Worm (Caenorhabditis elegans) whole organism, dauer: ENCODE results near the gene Y41E3.22.
"Not testable (repeated sequence)": the region's sequence is repeated elsewhere in the genome, so short reads cannot be mapped to it uniquely, and the experiment has no call there.

ENCODE experiments used
- unc-62 ChIP-seq: sonication (generic microtip); optimal IDR thresholded peaks from 2 replicates; lab custom pipeline; 2017; ENCODE audit warnings: missing biosample characterization, missing genetic modification reagents, missing genetic modification characterization

The Y41E3.22 gene

DNA sequence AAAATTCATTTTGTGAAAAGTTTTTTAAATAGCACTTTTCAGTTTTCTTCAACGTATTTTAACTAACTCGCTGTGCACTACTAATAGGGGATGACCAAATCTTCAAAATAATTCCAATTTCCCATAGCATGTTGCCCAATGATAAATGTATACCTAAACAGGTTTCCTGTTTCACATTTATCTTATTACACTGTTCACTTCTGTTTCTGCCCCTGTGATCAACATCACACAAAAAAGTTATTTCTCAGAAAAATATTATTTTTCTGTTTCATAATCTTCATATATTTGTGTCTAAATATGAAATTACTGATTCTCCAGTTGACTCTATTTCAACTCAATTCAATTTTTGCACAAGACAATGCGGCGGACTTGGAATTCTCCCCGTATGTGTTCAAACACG, at the start of gene Y41E3.22:
Y41E3.22 (plus strand) TSS at position 243 of the 400 bp plus-strand sequence.
- TF ChIP-seq unc-62 (GFP tag; lab: Kevin White, UChicago): no peak

DNA sequence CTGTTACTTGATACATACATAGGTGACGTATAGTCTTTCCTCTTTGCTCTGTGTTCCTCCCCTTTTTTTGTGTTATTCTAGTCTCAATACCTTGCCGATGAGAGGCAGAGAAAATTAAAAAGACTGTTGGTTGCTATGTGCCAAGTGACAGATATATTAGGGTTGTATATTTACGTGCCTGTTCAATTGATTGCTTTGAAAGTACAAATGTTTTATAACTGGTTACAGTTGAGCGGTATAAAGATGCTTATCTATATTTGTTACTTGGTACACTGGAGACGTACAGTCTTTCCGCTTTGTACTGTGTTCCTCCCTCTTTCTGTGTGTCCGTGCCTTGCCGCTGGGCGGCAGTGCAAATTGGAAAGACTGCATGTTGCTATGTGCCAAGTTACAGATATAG, 47.3 kb upstream of the Y41E3.22 start:
- no peak for TF ChIP-seq unc-62 (GFP tag; lab: Kevin White, UChicago)

DNA sequence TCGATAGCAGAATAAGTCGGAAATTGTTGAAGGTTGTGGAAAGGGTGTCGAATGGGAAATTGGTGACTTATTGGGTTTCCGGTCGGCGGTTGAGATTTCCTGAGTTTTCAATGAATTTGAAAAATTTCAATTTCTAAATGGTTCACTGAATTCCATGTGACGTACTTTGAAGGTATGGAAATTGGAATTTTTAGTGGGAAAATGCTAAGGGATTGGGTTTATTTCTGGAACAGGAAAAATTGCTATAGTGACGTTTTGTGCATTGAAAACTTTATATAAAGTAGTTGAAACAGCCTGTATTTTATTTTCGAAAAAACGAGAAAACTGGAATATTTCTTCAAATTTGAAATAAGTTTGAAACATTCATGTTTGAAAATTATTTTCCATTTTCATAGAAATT, 40.9 kb upstream of the Y41E3.22 start, which contains the start of gene pnc-2:
pnc-2 (minus strand) TSS at position 101 of the 400 bp plus-strand sequence.
- TF ChIP-seq unc-62 (GFP tag; lab: Kevin White, UChicago): no peak

DNA sequence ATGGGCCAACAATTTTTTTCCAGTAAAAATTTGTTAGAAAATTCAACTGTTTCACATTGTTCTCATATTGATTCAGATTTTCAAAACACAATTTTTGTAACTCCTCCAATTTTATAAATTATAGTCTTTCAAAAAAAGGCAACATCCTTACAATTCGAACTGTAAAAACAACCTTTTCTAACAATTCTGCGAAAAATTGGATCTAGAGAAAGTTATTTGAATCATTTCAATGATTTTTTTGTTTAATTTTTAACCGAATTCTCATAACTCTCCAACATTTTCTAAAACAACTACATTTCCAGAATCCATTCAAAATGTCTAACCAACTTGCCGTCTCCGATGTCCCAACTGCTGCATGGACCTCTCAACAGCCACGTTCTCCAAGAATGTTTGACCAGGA, 31.2 kb upstream of the Y41E3.22 start, which contains the start of gene ccch-5:
ccch-5 (plus strand) TSS at position 301 of the 400 bp plus-strand sequence.
- no peak for TF ChIP-seq unc-62 (GFP tag; lab: Kevin White, UChicago)

DNA sequence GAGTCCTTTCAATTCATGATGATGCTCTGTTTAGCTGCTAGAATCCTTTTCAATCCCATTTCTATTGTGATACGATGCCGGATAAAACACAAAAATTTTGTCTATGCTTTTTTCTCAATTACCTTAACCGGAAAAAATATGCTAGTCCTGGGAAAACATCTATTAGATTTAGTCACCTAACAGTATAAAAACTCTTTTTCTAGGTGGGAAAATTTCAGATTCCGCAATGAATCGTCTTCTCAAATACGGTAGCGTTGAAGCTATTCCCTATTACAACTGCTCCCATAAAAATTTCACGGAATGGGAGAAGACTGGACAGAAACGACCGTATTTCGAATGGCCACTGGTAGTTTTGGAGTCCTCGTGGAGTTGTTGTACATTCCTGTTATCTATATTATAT, 21.1 kb upstream of the Y41E3.22 start, which contains the start of gene Y57G11C.28:
Y57G11C.28 (plus strand) TSS at position 301 of the 400 bp plus-strand sequence.
- TF ChIP-seq unc-62 (GFP tag; lab: Kevin White, UChicago): no peak

DNA sequence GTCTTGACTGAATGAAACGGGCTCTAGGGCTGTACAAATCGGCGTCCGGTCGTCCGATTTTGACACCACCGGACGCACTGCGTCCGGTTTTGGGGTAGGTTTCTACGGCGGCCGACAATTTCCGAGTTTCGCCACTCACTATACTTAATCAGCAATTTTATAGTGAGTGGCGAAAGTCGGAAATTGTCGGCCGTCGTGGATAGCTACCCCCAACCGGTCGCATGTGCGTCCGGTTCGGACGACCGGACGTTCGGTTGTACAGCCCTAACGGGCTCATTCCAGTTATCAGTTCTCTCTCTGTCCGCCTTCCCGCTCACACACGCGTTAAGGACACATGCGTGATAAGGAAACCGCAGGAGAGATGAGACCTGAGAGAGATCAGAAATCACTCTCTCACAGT, 17.9 kb upstream of the Y41E3.22 start, which contains the start of gene Y57G11C.1131:
Y57G11C.1131 (plus strand) TSS at position 333 of the 400 bp plus-strand sequence.
- TF ChIP-seq unc-62 (GFP tag; lab: Kevin White, UChicago): no peak

DNA sequence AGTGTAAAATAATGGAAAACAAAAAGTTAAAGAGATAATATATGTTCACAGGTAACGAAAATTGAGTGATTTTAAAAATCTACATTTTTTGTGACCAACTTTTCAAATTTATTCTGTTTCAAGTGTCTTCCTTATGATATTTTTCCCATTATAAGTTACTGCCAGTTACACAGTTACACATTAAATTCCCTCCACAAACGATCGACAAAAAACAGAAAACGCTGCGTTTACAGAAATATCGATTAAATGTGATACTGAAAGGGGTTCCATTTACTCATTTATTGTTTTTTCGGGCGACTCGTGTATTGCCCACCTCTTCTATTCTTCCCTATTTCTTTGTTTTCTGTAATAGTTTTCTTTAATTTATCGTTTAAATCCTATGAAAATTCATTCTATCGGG, 13.5 kb upstream of the Y41E3.22 start, which contains the start of gene Y57G11C.1144:
Y57G11C.1144 (plus strand) TSS at position 301 of the 400 bp plus-strand sequence.
- TF ChIP-seq unc-62 (GFP tag; lab: Kevin White, UChicago): no peak

DNA sequence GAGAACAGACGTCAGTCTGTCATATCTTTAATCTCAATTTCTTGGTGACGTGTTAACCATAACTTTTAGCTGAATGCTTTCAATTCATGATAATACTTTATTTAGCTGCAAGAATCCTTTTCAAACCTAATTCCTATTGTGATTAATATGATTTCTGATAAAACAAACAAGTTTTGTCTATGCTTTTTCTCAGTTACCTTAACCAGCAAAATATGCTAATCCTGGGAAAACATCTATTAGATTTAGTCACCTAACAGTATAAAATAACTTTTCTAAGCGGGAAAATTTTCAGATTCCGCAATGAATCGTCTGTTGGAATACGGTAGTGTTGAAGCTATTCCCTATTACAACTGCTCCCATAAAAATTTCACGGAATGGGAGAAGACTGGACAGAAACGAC, 11.9 kb upstream of the Y41E3.22 start, which contains the start of gene Y57G11C.30:
Y57G11C.30 (plus strand) TSS at position 301 of the 400 bp plus-strand sequence.
- not testable (repeated sequence) for TF ChIP-seq unc-62 (GFP tag; lab: Kevin White, UChicago)

DNA sequence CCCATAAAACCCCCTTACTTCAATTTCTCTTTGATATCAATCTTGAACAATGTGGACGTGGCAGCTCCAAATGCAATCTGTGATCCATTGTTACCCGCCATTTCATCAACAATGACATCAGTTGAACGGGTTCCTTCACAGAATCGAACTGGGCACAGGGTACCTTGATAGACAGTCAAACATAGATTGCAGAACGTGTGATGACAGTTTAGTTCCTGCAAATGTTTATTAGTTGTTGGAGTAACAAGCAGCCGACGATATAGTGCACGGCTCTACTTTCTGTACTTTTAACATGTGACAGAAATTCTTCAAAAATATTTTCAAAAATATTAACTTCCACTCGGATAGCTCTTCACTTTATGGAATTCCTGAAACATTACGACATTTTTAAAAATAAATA, 6.3 kb upstream of the Y41E3.22 start, which contains the start of gene Y57G11C.48:
Y57G11C.48 (minus strand) TSS at position 101 of the 400 bp plus-strand sequence.
- no peak for TF ChIP-seq unc-62 (GFP tag; lab: Kevin White, UChicago)

DNA sequence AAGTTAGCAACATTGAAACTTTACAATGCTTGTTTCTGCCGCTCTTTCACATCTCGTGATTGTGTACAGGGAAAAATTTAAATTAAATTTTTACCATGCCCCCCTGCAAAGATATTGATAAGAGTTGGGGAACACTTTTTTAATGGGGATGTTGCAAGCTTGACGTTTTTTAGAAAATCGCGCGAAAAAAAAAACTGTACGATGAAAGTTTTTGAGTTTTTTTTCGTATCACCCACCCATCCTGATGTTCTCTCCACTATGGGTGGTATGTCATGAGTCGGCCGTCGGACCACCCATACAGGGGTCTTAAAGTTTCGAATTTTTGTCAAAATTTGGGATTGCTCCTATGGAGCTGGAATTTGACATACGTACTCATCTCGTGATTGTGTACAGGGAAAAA, 1.5 kb upstream of the Y41E3.22 start:
- no peak for TF ChIP-seq unc-62 (GFP tag; lab: Kevin White, UChicago)

DNA sequence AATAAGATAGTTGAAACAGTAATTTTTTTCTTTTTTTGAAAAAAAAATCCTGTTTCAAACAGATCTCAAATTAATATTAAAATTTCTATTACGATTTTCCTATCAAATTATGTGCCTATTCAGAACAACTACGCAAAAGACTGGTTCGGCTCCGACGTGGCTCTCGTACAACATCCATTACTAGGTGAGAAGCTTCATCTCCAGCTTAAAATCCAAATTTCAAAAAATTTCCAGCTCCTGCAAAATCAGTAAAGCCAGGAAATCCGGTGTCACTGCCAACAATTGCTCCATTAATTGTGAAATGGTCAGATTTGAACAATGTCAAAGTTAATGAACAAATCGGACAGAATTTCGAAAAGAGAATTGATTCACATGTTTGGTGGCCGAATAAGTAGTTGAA, 3.3 kb downstream of the Y41E3.22 start:
- TF ChIP-seq unc-62 (GFP tag; lab: Kevin White, UChicago): no peak

DNA sequence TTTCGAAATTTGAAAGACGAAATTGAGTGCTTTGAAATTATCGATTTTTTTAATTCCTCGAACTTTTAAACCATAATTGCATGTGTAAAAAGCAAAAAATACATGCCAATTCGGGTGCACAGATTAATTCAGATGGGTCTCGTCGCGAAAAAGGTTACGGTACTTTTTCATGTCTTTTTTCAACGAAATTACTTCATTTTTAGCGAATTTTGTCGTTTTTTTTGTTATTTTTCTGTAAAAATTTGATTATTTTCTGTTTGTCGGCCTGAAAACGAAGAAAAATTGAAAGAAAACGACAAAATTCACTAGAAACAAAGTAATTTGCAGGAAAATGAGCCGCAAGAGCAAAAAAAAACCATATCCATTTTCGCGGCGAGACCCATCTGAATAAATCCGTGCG, 4.3 kb downstream of the Y41E3.22 start:
- no peak for TF ChIP-seq unc-62 (GFP tag; lab: Kevin White, UChicago)

DNA sequence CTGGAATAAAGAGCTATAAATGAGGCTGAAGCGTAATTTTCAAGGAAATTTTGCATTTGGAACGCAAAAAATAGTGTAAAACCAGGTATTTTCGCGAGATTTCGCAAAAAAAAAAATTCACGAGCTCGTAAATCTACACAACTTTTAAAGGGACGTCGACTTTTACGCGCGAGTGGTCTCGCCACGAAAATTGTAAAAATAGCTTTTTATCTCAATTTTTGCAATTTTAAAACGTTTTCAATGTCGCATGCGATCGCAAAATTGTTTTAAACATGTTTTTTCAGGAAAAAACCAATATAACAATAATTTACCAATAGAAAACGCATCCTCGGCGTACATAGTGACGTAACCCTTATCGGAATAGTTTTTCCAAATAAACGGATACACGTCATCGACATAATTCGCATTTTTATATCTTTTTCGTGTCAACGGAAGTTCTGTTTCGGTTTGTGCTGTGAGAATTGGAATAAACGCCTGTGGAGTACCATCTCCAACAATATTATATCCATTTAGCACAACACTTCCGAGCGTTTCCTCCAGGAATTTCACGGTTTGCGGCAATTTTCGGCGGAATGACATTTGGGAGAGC, 6.3 kb downstream of the Y41E3.22 start:
- no peak for TF ChIP-seq unc-62 (GFP tag; lab: Kevin White, UChicago)

DNA sequence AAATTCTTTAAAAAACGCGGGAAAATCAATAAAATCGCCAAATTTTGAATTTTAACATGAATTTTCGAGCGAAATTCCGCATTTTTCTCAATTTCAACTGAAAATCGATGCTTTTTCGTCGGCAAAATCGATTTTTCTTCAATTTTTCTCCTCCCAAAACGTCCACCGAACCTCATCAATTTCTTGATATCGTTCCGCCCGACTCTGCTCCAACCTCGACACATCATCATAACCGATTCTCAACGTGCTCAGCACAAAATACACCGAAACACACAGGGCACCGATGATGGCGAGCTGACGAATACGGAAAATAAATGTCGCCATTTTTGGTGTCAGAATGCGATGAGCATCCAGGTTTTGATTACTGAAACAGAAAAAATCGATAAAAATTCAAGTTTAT, 8.0 kb downstream of the Y41E3.22 start, which contains the start of gene Y41E3.1:
Y41E3.1 (minus strand) TSS at position 324 of the 400 bp plus-strand sequence.
- no peak for TF ChIP-seq unc-62 (GFP tag; lab: Kevin White, UChicago)

DNA sequence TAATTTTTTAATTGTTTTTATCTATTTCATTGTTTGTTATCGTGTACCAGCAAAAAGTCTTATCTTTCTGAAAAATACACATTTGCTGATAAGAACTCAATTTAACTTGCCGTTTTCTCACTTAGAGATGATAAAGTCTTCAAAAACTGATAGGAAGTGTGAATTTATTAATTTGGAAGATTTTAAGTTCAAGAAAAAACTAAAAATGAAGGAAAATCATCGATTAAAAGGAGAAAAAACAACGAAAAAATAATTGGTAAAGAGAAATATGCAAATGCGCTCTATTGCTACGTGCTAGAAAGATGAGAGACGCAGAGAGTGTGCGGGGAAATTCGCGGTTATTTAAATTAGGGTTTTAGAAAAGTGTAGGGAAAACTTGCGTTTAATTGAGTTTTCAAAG, 8.9 kb downstream of the Y41E3.22 start:
- TF ChIP-seq unc-62 (GFP tag; lab: Kevin White, UChicago): no peak

DNA sequence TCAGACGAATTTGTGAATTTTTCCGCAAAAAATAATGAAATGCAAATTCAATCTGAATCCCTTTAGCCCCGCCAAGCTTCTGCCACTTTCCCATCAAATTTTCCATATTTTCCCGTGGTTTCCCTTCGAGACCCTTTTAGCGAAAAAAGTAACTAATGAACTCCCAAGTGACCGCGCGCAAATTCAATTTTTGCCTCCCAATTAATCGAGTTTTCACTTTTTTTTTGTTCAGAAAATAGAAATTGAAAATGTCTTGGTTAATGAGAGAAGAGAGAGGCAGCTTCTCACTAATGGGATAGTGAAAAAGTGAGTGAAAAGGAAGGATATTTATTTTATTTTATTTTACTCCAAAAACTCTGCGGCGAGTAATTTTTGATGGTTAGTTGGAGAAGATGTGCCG, 9.6 kb downstream of the Y41E3.22 start:
- no peak for TF ChIP-seq unc-62 (GFP tag; lab: Kevin White, UChicago)

DNA sequence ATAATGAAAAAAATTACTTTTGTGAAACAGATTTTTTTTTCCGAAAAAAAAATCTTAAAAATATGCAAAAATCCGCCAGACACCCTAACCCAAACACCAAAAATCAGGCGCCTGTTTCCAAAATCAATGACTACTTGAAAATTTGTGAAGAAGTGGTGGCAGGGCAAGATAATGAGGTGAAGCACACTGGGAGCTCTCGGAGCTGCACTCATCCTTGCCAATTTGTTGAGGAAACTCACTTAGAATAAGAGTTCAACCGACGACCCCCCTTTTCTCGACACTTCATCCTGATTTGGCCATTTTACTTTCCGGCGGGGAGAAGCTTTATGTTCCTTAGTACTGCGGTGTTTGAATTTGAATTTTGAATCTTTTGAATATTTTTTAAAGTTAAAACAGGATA, 27.7 kb downstream of the Y41E3.22 start:
- TF ChIP-seq unc-62 (GFP tag; lab: Kevin White, UChicago): no peak
